Worm (Caenorhabditis elegans): ENCODE measurements around the gene F47B8.1.

The F47B8.1 gene

ce11 chrV:14314236-14314635, at the start of gene F47B8.1:
F47B8.1 (minus strand) TSS chrV:14314336.
- TF ChIP-seq hlh-1 (tag; optimal IDR thresholded peaks at IDR 0.05): no peak
- TF ChIP-seq nhr-76 (tag; optimal IDR thresholded peaks at IDR 0.05): no peak
- no peak for TF ChIP-seq lsy-2 (tag; optimal IDR thresholded peaks at IDR 0.05)
- TF ChIP-seq unc-120 (tag; optimal IDR thresholded peaks at IDR 0.05; ENCODE audit: poor library complexity, severe bottlenecking): no peak
- no peak for TF ChIP-seq mls-2 (tag; optimal IDR thresholded peaks at IDR 0.05)
- no peak for TF ChIP-seq cnd-1 (tag; optimal IDR thresholded peaks at IDR 0.05)
- TF ChIP-seq ham-2 (GFP tag; optimal IDR thresholded peaks at IDR 0.05): no peak
- no peak for TF ChIP-seq flh-1 (GFP tag; optimal IDR thresholded peaks at IDR 0.05)
- TF ChIP-seq sptf-1 (tag; optimal IDR thresholded peaks at IDR 0.05): no peak
- TF ChIP-seq snpc-4 (tag; optimal IDR thresholded peaks at IDR 0.05): no peak
- no peak for TF ChIP-seq tbx-8 (GFP tag; optimal IDR thresholded peaks at IDR 0.05)
- no peak for TF ChIP-seq ceh-83 (GFP tag; optimal IDR thresholded peaks at IDR 0.05)

ce11 chrV:14361973-14362372, 47.8 kb upstream of the F47B8.1 start:
- no peak for TF ChIP-seq sem-2 (GFP tag; optimal IDR thresholded peaks at IDR 0.05)
- TF ChIP-seq mab-5 (tag; optimal IDR thresholded peaks at IDR 0.05): no peak
- TF ChIP-seq sptf-1 (tag; optimal IDR thresholded peaks at IDR 0.05): no peak
- TF ChIP-seq hlh-1 (tag; optimal IDR thresholded peaks at IDR 0.05): no peak

ce11 chrV:14358577-14358976, 44.4 kb upstream of the F47B8.1 start, which contains the start of gene Y49A3A.4:
Y49A3A.4 (minus strand) TSS chrV:14358890.
- TF ChIP-seq nhr-76 (tag; optimal IDR thresholded peaks at IDR 0.05): no peak
- no peak for TF ChIP-seq drap-1 (GFP tag; optimal IDR thresholded peaks at IDR 0.05)
- no peak for TF ChIP-seq ceh-43 (GFP tag; optimal IDR thresholded peaks at IDR 0.05)
- TF ChIP-seq zip-8 (tag; optimal IDR thresholded peaks at IDR 0.05): no peak
- TF ChIP-seq blmp-1 (tag; optimal IDR thresholded peaks at IDR 0.05): no peak
- TF ChIP-seq ham-2 (GFP tag; optimal IDR thresholded peaks at IDR 0.05): no peak
- no peak for TF ChIP-seq lin-32 (GFP tag; optimal IDR thresholded peaks at IDR 0.05)
- TF ChIP-seq lsy-2 (tag; optimal IDR thresholded peaks at IDR 0.05): no peak
- no peak for TF ChIP-seq nhr-2 (tag; optimal IDR thresholded peaks at IDR 0.05)
- TF ChIP-seq lin-13 (tag; optimal IDR thresholded peaks at IDR 0.05): no peak
- no peak for TF ChIP-seq elt-3 (tag; optimal IDR thresholded peaks at IDR 0.05)

- TF ChIP-seq ham-2 (GFP tag; optimal IDR thresholded peaks at IDR 0.05) (no peak), ceh-39 (tag; optimal IDR thresholded peaks at IDR 0.05) (peak; percentile 25), elt-1 (tag; optimal IDR thresholded peaks at IDR 0.05; ENCODE audit: borderline replicate concordance, insufficient read depth) (no peak), elt-3 (tag; optimal IDR thresholded peaks at IDR 0.05) (no peak), mep-1 (tag; optimal IDR thresholded peaks at IDR 0.05) (peak; percentile 36), drap-1 (GFP tag; optimal IDR thresholded peaks at IDR 0.05) (peak; percentile 12), sptf-1 (tag; optimal IDR thresholded peaks at IDR 0.05) (peak; percentile 53), zip-8 (tag; optimal IDR thresholded peaks at IDR 0.05) (no peak), M03D4.4 (tag; optimal IDR thresholded peaks at IDR 0.05) (no peak), unc-62 (GFP tag; optimal IDR thresholded peaks at IDR 0.05) (no peak), lsy-2 (tag; optimal IDR thresholded peaks at IDR 0.05) (peak; percentile 79), snpc-4 (tag; optimal IDR thresholded peaks at IDR 0.05) (no peak), nhr-28 (tag; optimal IDR thresholded peaks at IDR 0.05) (no peak), bed-3 (GFP tag; optimal IDR thresholded peaks at IDR 0.05) (no peak), nhr-237 (tag; optimal IDR thresholded peaks at IDR 0.05) (peak; percentile 72), blmp-1 (tag; optimal IDR thresholded peaks at IDR 0.05) (no peak), ceh-43 (GFP tag; optimal IDR thresholded peaks at IDR 0.05) (no peak), flh-1 (GFP tag; optimal IDR thresholded peaks at IDR 0.05) (no peak), nhr-2 (tag; optimal IDR thresholded peaks at IDR 0.05) (no peak), nhr-76 (tag; optimal IDR thresholded peaks at IDR 0.05) (no peak), pha-4 (tag; optimal IDR thresholded peaks at IDR 0.05) (peak; percentile 77), ztf-11 (tag; optimal IDR thresholded peaks at IDR 0.05) (no peak), tbx-8 (GFP tag; optimal IDR thresholded peaks at IDR 0.05) (no peak), unc-39 (tag; optimal IDR thresholded peaks at IDR 0.05) (no peak), unc-120 (tag; optimal IDR thresholded peaks at IDR 0.05; ENCODE audit: poor library complexity, severe bottlenecking) (peak; percentile 7), mab-5 (tag; optimal IDR thresholded peaks at IDR 0.05) (no peak), sem-2 (GFP tag; optimal IDR thresholded peaks at IDR 0.05) (no peak), cnd-1 (tag; optimal IDR thresholded peaks at IDR 0.05) (no peak), mls-2 (tag; optimal IDR thresholded peaks at IDR 0.05) (no peak), nhr-12 (tag; optimal IDR thresholded peaks at IDR 0.05) (no peak), ceh-83 (GFP tag; optimal IDR thresholded peaks at IDR 0.05) (no peak), hlh-1 (tag; optimal IDR thresholded peaks at IDR 0.05) (peak; percentile 23), ces-1 (GFP tag; optimal IDR thresholded peaks at IDR 0.05) (peak; percentile 80), lin-32 (GFP tag; optimal IDR thresholded peaks at IDR 0.05) (no peak), lin-13 (tag; optimal IDR thresholded peaks at IDR 0.05) (peak; percentile 74)
Observed at ce11 chrV:14355738-14356368, 41.7 kb upstream of the F47B8.1 start, which contains the start of gene cyn-1. cyn-1 (plus strand) TSS chrV:14356076.

All from whole organism, mixed stage, embryonic.